Fruit fly (Drosophila melanogaster) whole organism, embryonic: ENCODE data around the gene CG6432.
A peak's percentile ranks its signal among the peaks of the same experiment; 100 is the strongest.

ENCODE experiments used
- BtbVII ChIP-seq: fragments of 200-800 bp; sonication (Bioruptor generic); optimal IDR thresholded peaks from 3 replicates; lab custom pipeline; 2017; ENCODE audit warnings: missing biosample characterization, mild to moderate bottlenecking, missing genetic modification characterization
- C15 ChIP-seq: fragments of 200-800 bp; sonication (Bioruptor generic); IDR thresholded peaks from 3 replicates; pipeline ENCODE4 v1.3.6; 2022; ENCODE audit warnings: missing biosample characterization, missing genetic modification characterization
- CG10462 ChIP-seq: fragments of 200-800 bp; sonication (Bioruptor generic); optimal IDR thresholded peaks from 2 replicates; lab custom pipeline; 2016; ENCODE audit warnings: missing biosample characterization, missing genetic modification characterization
- CG10543 ChIP-seq: fragments of 200-800 bp; sonication (Bioruptor generic); optimal IDR thresholded peaks from 3 replicates; lab custom pipeline; 2017; ENCODE audit warnings: missing biosample characterization, mild to moderate bottlenecking, missing genetic modification characterization, moderate library complexity
- CG11695 ChIP-seq: fragments of 200-800 bp; sonication (Bioruptor generic); IDR thresholded peaks from 3 replicates; pipeline ENCODE4 v1.3.6; 2022; ENCODE audit warnings: missing biosample characterization, missing genetic modification characterization
- CG12659 ChIP-seq: fragments of 200-800 bp; sonication (Bioruptor generic); optimal IDR thresholded peaks from 3 replicates; lab custom pipeline; 2017; ENCODE audit warnings: mild to moderate bottlenecking, missing biosample characterization, missing genetic modification reagents, missing genetic modification characterization
- CG13624 ChIP-seq: fragments of 200-800 bp; sonication (Bioruptor generic); optimal IDR thresholded peaks from 2 replicates; lab custom pipeline; 2016; ENCODE audit warnings: missing biosample characterization, missing genetic modification characterization
- CG15011 ChIP-seq: fragments of 200-800 bp; sonication (Bioruptor generic); optimal IDR thresholded peaks from 3 replicates; lab custom pipeline; 2018; ENCODE audit warnings: missing biosample characterization, mild to moderate bottlenecking, missing genetic modification characterization
- CG15479 ChIP-seq: fragments of 200-800 bp; sonication (Bioruptor generic); optimal IDR thresholded peaks from 3 replicates; lab custom pipeline; 2019; ENCODE audit warnings: missing biosample characterization, mild to moderate bottlenecking, missing genetic modification characterization, moderate library complexity
- CG15514 ChIP-seq: fragments of 200-800 bp; sonication (Bioruptor generic); optimal IDR thresholded peaks from 3 replicates; lab custom pipeline; 2017; ENCODE audit warnings: missing biosample characterization, missing genetic modification characterization, mild to moderate bottlenecking, moderate library complexity, missing genetic modification reagents
- CG18262 ChIP-seq: fragments of 200-800 bp; optimal IDR thresholded peaks from 3 replicates; lab custom pipeline; 2019; ENCODE audit warnings: missing biosample characterization, mild to moderate bottlenecking, missing genetic modification characterization, moderate library complexity
- CG33213 ChIP-seq: fragments of 200-800 bp; sonication (Bioruptor generic); optimal IDR thresholded peaks from 3 replicates; lab custom pipeline; 2016; ENCODE audit warnings: missing biosample characterization, missing genetic modification characterization
- CG34224 ChIP-seq: fragments of 200-800 bp; sonication (Bioruptor generic); IDR thresholded peaks from 3 replicates; pipeline ENCODE4 v1.3.6; 2022; ENCODE audit warnings: missing biosample characterization, missing genetic modification characterization; ENCODE audit not compliant: partially characterized antibody
- CG42726 ChIP-seq: fragments of 200-800 bp; sonication (Bioruptor generic); IDR thresholded peaks from 2 replicates; pipeline ENCODE4 v1.3.6; 2022; ENCODE audit warnings: missing biosample characterization, missing genetic modification characterization; ENCODE audit not compliant: partially characterized antibody
- CG4404 ChIP-seq: fragments of 200-800 bp; sonication (Bioruptor generic); IDR thresholded peaks from 2 replicates; pipeline ENCODE4 v1.3.6; 2022; ENCODE audit warnings: missing biosample characterization, missing genetic modification characterization
- CG4617 ChIP-seq: fragments of 200-800 bp; sonication (Bioruptor generic); optimal IDR thresholded peaks from 3 replicates; lab custom pipeline; 2016; ENCODE audit warnings: missing biosample characterization, missing genetic modification characterization, borderline replicate concordance
- CG4820 ChIP-seq: fragments of 200-800 bp; sonication (Bioruptor generic); optimal IDR thresholded peaks from 3 replicates; lab custom pipeline; 2016; ENCODE audit warnings: missing biosample characterization, missing genetic modification characterization
- CG4854 ChIP-seq: fragments of 200-800 bp; sonication (Bioruptor generic); optimal IDR thresholded peaks from 2 replicates; lab custom pipeline; 2016; ENCODE audit warnings: missing biosample characterization, missing genetic modification characterization, inconsistent platforms
- CG6175 ChIP-seq: fragments of 200-800 bp; sonication (Bioruptor generic); IDR thresholded peaks from 3 replicates; pipeline ENCODE4 v1.3.6; 2022; ENCODE audit warnings: missing biosample characterization, missing genetic modification characterization
- CG6813 ChIP-seq: fragments of 200-800 bp; sonication (Bioruptor generic); optimal IDR thresholded peaks from 2 replicates; lab custom pipeline; 2017; ENCODE audit warnings: missing biosample characterization, missing genetic modification characterization, mild to moderate bottlenecking, moderate library complexity, missing genetic modification reagents
- CG7271 ChIP-seq: fragments of 200-800 bp; sonication (Bioruptor generic); optimal IDR thresholded peaks from 2 replicates; lab custom pipeline; 2018; ENCODE audit warnings: missing biosample characterization, mild to moderate bottlenecking, missing genetic modification characterization, moderate library complexity
- CG7963 ChIP-seq: fragments of 200-800 bp; sonication (Bioruptor generic); IDR thresholded peaks from 3 replicates; pipeline ENCODE4 v1.3.6; 2022; ENCODE audit warnings: missing biosample characterization, missing genetic modification characterization; ENCODE audit not compliant: partially characterized antibody
- CHES-1-like ChIP-seq: fragments of 200-800 bp; sonication (Bioruptor generic); optimal IDR thresholded peaks from 2 replicates; lab custom pipeline; 2016; ENCODE audit warnings: missing biosample characterization, missing genetic modification characterization
- Doc3 ChIP-seq: fragments of 200-800 bp; sonication (Bioruptor generic); IDR thresholded peaks from 3 replicates; pipeline ENCODE4 v1.3.6; 2022; ENCODE audit warnings: missing biosample characterization, missing genetic modification characterization; ENCODE audit not compliant: partially characterized antibody
- E2f1 ChIP-seq: fragments of 200-800 bp; sonication (Bioruptor generic); IDR thresholded peaks from 2 replicates; pipeline ENCODE4 v1.3.6; 2022; ENCODE audit warnings: missing biosample characterization, missing genetic modification characterization
- Ets65A ChIP-seq: fragments of 200-800 bp; sonication (Bioruptor generic); peaks from one replicate; lab custom pipeline; 2016; ENCODE audit warnings: missing biosample characterization, missing genetic modification characterization
- HHEX ChIP-seq: fragments of 200-800 bp; sonication (Bioruptor generic); optimal IDR thresholded peaks from 3 replicates; lab custom pipeline; 2017; ENCODE audit warnings: missing biosample characterization, mild to moderate bottlenecking, missing genetic modification characterization, missing genetic modification reagents
- Hand ChIP-seq: fragments of 200-800 bp; sonication (Bioruptor generic); optimal IDR thresholded peaks from 2 replicates; lab custom pipeline; 2017; ENCODE audit warnings: mild to moderate bottlenecking, missing biosample characterization, missing genetic modification reagents, missing genetic modification characterization
- Hmx ChIP-seq: fragments of 200-800 bp; sonication (Bioruptor generic); optimal IDR thresholded peaks from 2 replicates; lab custom pipeline; 2016; ENCODE audit warnings: missing biosample characterization, missing genetic modification characterization
- Hr3 ChIP-seq: fragments of 200-800 bp; sonication (Bioruptor generic); optimal IDR thresholded peaks from 3 replicates; lab custom pipeline; 2016; ENCODE audit warnings: missing biosample characterization, missing genetic modification characterization
- Rfx ChIP-seq: fragments of 200-800 bp; sonication (Bioruptor generic); IDR thresholded peaks from 2 replicates; pipeline ENCODE4 v1.3.6; 2022; ENCODE audit warnings: missing biosample characterization, missing genetic modification characterization
- Side ChIP-seq: fragments of 200-800 bp; sonication (Bioruptor generic); optimal IDR thresholded peaks from 2 replicates; lab custom pipeline; 2016; ENCODE audit warnings: missing biosample characterization, missing genetic modification characterization
- Ssrp ChIP-seq: fragments of 200-800 bp; sonication (Bioruptor generic); optimal IDR thresholded peaks from 2 replicates; lab custom pipeline; 2018; ENCODE audit warnings: missing biosample characterization, mild to moderate bottlenecking, missing genetic modification characterization, moderate library complexity
- Usf ChIP-seq: fragments of 200-800 bp; sonication (Bioruptor generic); optimal IDR thresholded peaks from 2 replicates; lab custom pipeline; 2017; ENCODE audit warnings: missing genotype, missing biosample characterization, missing genetic modification characterization
- Xbp1 ChIP-seq: fragments of 200-800 bp; sonication (Bioruptor generic); optimal IDR thresholded peaks from 3 replicates; lab custom pipeline; 2016; ENCODE audit warnings: missing biosample characterization, mild to moderate bottlenecking, missing genetic modification characterization
- YL-1 ChIP-seq: fragments of 200-800 bp; sonication (Bioruptor generic); optimal IDR thresholded peaks from 3 replicates; lab custom pipeline; 2017; ENCODE audit warnings: missing biosample characterization, mild to moderate bottlenecking, missing genetic modification characterization
- bab2 ChIP-seq: fragments of 200-800 bp; sonication (Bioruptor generic); optimal IDR thresholded peaks from 2 replicates; lab custom pipeline; 2016; ENCODE audit warnings: missing biosample characterization, missing genetic modification characterization
- bowl ChIP-seq: fragments of 200-800 bp; sonication (Bioruptor generic); IDR thresholded peaks from 2 replicates; pipeline ENCODE4 v1.3.6; 2022; ENCODE audit warnings: missing biosample characterization, missing genetic modification characterization
- dmrt99B ChIP-seq: fragments of 200-800 bp; sonication (Bioruptor generic); optimal IDR thresholded peaks from 2 replicates; lab custom pipeline; 2018; ENCODE audit warnings: missing biosample characterization, mild to moderate bottlenecking, missing genetic modification characterization, moderate library complexity
- en ChIP-seq: fragments of 200-800 bp; sonication (Bioruptor generic); optimal IDR thresholded peaks from 2 replicates; lab custom pipeline; 2016; ENCODE audit warnings: missing biosample characterization, missing genetic modification characterization
- fd3F ChIP-seq: fragments of 200-800 bp; sonication (Bioruptor generic); optimal IDR thresholded peaks from 2 replicates; lab custom pipeline; 2018; ENCODE audit warnings: missing biosample characterization, mild to moderate bottlenecking, missing genetic modification characterization, moderate library complexity
- ind ChIP-seq: fragments of 200-800 bp; sonication (Bioruptor generic); optimal IDR thresholded peaks from 3 replicates; lab custom pipeline; 2016; ENCODE audit warnings: missing biosample characterization, missing genetic modification characterization
- insv ChIP-seq, 2 experiments: fragments of 200-800 bp; sonication (Bioruptor generic); optimal IDR thresholded peaks; 3 replicates each; lab custom pipeline; 2016 to 2018; ENCODE audit warnings: missing biosample characterization in 2 of 2, missing genetic modification characterization in 2 of 2
- nom ChIP-seq: fragments of 200-800 bp; sonication (Bioruptor generic); optimal IDR thresholded peaks from 2 replicates; lab custom pipeline; 2017; ENCODE audit warnings: missing biosample characterization, missing genetic modification characterization, mild to moderate bottlenecking, moderate library complexity, missing genetic modification reagents
- sima ChIP-seq: fragments of 200-800 bp; sonication (Bioruptor generic); optimal IDR thresholded peaks from 2 replicates; lab custom pipeline; 2016; ENCODE audit warnings: missing biosample characterization, missing genetic modification characterization
- tll ChIP-seq, 2 experiments: fragments of 200-800 bp in 1 of 2; fragments of >200 bp in 1 of 2; sonication (Bioruptor generic) in 1 of 2; optimal IDR thresholded peaks; 2 replicates each; lab custom pipeline; 2017 to 2019; ENCODE audit warnings: missing biosample characterization in 2 of 2, missing genetic modification characterization in 2 of 2, mild to moderate bottlenecking in 1 of 2, moderate library complexity in 1 of 2
- vnd ChIP-seq: fragments of 200-800 bp; sonication (Bioruptor generic); IDR thresholded peaks from 3 replicates; pipeline ENCODE4 v1.3.6; 2022; ENCODE audit warnings: missing biosample characterization, missing genetic modification characterization; ENCODE audit not compliant: partially characterized antibody

CG6432 gene

DNA sequence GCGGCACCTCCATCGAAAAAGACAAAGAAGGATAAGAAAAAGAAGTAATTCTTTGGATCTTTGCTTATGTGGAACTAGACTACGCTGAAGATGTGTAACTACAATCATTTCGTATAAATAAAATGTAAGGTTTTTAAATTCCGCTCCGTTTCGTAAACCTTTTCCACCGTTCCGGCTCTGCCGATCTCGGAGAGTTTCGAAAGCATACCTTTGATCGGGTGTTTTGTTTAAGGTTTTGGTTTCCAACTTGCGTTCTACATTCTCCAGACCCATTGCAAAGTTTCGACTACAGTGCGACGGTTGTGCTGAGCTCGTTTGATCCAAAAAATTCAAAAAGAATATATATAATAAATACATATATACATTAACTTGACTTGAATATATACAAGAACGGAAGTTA is at the start of gene CG6432:
TSS of gene CG6432 (plus strand) at position 301 of the 400 bp plus-strand sequence.
- TF ChIP-seq Hmx (no peak), Ssrp (tag; lab: Kevin White, UChicago) (no peak), BtbVII (GFP tag; lab: Kevin White, UChicago) (no peak), Doc3 (GFP tag; lab: Robert Waterston, UW) (no peak), CG12659 (GFP tag; lab: Kevin White, UChicago) (no peak), CG18262 (no peak), CG10462 (GFP tag; lab: Kevin White, UChicago) (no peak), C15 (GFP tag; lab: Robert Waterston, UW) (no peak), E2f1 (GFP tag; lab: Robert Waterston, UW) (no peak), CG13624 (GFP tag; lab: Kevin White, UChicago) (no peak), Xbp1 (no peak), Usf (no peak), YL-1 (GFP tag; lab: Kevin White, UChicago) (no peak), CG33213 (GFP tag; lab: Kevin White, UChicago) (no peak), Hr3 (GFP tag; lab: Kevin White, UChicago) (no peak), Hand (GFP tag; lab: Kevin White, UChicago) (no peak), bowl (GFP tag; lab: Robert Waterston, UW) (no peak), CG4820 (GFP tag; lab: Kevin White, UChicago) (no peak), CG11695 (GFP tag; lab: Robert Waterston, UW) (no peak)

DNA sequence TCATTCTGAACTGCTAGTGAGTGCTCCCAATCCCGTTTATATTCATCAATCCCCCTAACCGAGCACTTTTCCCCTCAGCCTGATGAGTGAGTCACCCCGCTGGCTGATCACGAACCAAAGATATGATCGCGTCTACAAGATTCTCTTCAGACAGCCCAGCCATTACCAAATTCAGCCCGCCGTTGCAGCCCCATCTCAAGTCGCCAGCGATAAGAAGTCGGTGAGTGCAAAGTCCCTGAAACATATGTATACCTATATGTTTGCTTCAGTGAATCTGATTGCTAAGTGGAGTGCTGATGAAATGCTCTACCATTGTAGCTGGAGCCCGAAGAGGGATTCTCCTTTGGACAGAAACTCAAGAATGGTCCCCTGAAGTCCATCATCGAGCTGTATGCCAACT is 49.6 kb upstream of the CG6432 start:
- TF ChIP-seq Ets65A (GFP tag; lab: Kevin White, UChicago) (peak; percentile 68), vnd (GFP tag; lab: Robert Waterston, UW) (no peak), nom (GFP tag; lab: Kevin White, UChicago) (peak; percentile 38), en (no peak)

DNA sequence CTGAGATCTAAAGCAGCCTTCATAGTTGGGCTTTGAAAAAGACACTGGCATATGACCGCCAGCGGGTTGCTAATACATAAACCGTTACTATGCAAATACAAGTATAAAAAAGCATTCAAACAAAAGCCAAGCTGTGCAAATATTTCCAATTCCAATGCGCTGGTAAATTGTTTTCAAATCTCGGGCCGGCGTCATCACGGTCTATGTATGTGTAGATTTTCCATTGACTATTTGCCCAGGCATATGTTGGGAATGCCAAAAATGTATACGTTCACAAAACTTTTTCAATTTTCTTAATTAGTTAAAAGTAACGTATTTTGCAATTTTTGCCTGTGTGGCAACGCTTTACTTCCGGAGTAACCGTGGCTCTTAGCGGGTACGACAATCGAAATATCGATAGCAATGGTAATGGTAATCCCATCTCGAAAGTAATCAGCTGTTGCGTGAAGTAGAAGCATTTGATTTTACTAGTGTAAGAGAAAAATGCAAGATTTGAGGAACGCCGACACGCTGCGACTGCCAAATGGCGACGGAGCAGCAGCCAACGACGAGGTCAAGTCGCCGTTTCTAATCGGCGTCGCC is 46.9 kb upstream of the CG6432 start, which contains the start of the genes CG34290 and Uck:
TSS of gene CG34290 (minus strand) at position 51 of the 582 bp plus-strand sequence.
TSS of gene Uck (plus strand) at position 405 of the 582 bp plus-strand sequence.
- TF ChIP-seq CG15479, result no peak
- TF ChIP-seq tll (GFP tag; optimal IDR thresholded peaks at IDR 0.05; lab: Kevin White, UChicago), result no peak
- peak; percentile 81 for TF ChIP-seq CG6813 (GFP tag; lab: Kevin White, UChicago)
- TF ChIP-seq CG15514 (GFP tag; lab: Kevin White, UChicago), result peak; percentile 91
- peak; percentile 64 for TF ChIP-seq CG7271 (tag; lab: Kevin White, UChicago)
- peak; percentile 87 for TF ChIP-seq CG10543
- TF ChIP-seq CHES-1-like (GFP tag; lab: Kevin White, UChicago), result peak; percentile 79
- peak; percentile 89 for TF ChIP-seq Rfx (GFP tag; lab: Robert Waterston, UW)
- peak; percentile 89 for TF ChIP-seq Side (GFP tag; lab: Kevin White, UChicago)
- TF ChIP-seq dmrt99B (tag; lab: Kevin White, UChicago), result peak; percentile 65
- peak; percentile 43 for TF ChIP-seq sima
- TF ChIP-seq CG42726 (GFP tag; lab: Robert Waterston, UW), result peak; percentile 75
- TF ChIP-seq HHEX (GFP tag; lab: Kevin White, UChicago), result peak; percentile 82
- peak; percentile 80 for TF ChIP-seq CG15011 (GFP tag; lab: Kevin White, UChicago)
- TF ChIP-seq insv (GFP tag; optimal IDR thresholded peaks at IDR 0.05; lab: Kevin White, UChicago), result peak in 1 of 2 experiments; percentile 66
- TF ChIP-seq bab2, result peak; percentile 18
- peak; percentile 51 for TF ChIP-seq ind
- peak; percentile 82 for TF ChIP-seq CG34224
- peak; percentile 46 for TF ChIP-seq CG4854 (GFP tag; lab: Kevin White, UChicago)
- TF ChIP-seq CG4617 (GFP tag; lab: Kevin White, UChicago), result peak; percentile 70
- peak; percentile 45; the same call in 1 of the 3 replicates for TF ChIP-seq CG7963 (GFP tag; lab: Robert Waterston, UW)
- TF ChIP-seq fd3F (GFP tag; lab: Kevin White, UChicago), result peak; percentile 67
- TF ChIP-seq CG12659 (GFP tag; lab: Kevin White, UChicago), result peak; percentile 91
- TF ChIP-seq CG6175 (GFP tag; lab: Robert Waterston, UW), result no peak
- TF ChIP-seq CG4404 (GFP tag; lab: Robert Waterston, UW), result no peak
